Worm (Caenorhabditis elegans): ENCODE data around the gene mrps-26.

ce11 chrIII:5263299-5263993, 29.0 kb downstream of the mrps-26 start, which contains the start of the genes C34E10.9 and hap-1:
- TF ChIP-seq zag-1 (tag; optimal IDR thresholded peaks at IDR 0.05): no peak
- TF ChIP-seq ceh-8 (GFP tag; optimal IDR thresholded peaks at IDR 0.05): no peak
- TF ChIP-seq fos-1 (tag; optimal IDR thresholded peaks at IDR 0.05): no peak
- TF ChIP-seq mdl-1 (tag; optimal IDR thresholded peaks at IDR 0.05): no peak
- TF ChIP-seq tbx-2 (tag; optimal IDR thresholded peaks at IDR 0.05): no peak
- no peak for TF ChIP-seq egl-27 (tag; optimal IDR thresholded peaks at IDR 0.05)
- no peak for TF ChIP-seq nhr-19 (GFP tag; conservative IDR thresholded peaks at IDR 0.05)
- TF ChIP-seq ztf-4 (tag; optimal IDR thresholded peaks at IDR 0.05): no peak
- TF ChIP-seq dpl-1 (GFP tag; optimal IDR thresholded peaks at IDR 0.05): no peak
- TF ChIP-seq sox-4 (tag; optimal IDR thresholded peaks at IDR 0.05): no peak
